Fruit fly (Drosophila melanogaster) whole organism, embryonic: ENCODE results near the gene Cyp4ac3.

Experiments
- Bgb ChIP-seq: fragments of 200-800 bp; sonication (Bioruptor generic); IDR thresholded peaks from 2 replicates; pipeline ENCODE4 v1.3.6; 2022; ENCODE audit warnings: missing biosample characterization, missing genetic modification characterization; ENCODE audit not compliant: partially characterized antibody
- CG10147 ChIP-seq: fragments of 200-800 bp; sonication (Bioruptor generic); optimal IDR thresholded peaks from 2 replicates; lab custom pipeline; 2019; ENCODE audit warnings: missing biosample characterization, mild to moderate bottlenecking, missing genetic modification characterization, moderate library complexity
- CG10274 ChIP-seq: fragments of 200-800 bp; sonication (Bioruptor generic); optimal IDR thresholded peaks from 3 replicates; lab custom pipeline; 2017; ENCODE audit warnings: missing biosample characterization, mild to moderate bottlenecking, missing genetic modification characterization
- CG10543 ChIP-seq: fragments of 200-800 bp; sonication (Bioruptor generic); optimal IDR thresholded peaks from 3 replicates; lab custom pipeline; 2017; ENCODE audit warnings: missing biosample characterization, mild to moderate bottlenecking, missing genetic modification characterization, moderate library complexity
- CG10959 ChIP-seq: fragments of 200-800 bp; sonication (Bioruptor generic); IDR thresholded peaks from 2 replicates; pipeline ENCODE4 v1.3.6; 2022; ENCODE audit warnings: missing biosample characterization, missing genetic modification characterization
- CG11247 ChIP-seq: fragments of 200-800 bp; sonication (Bioruptor generic); IDR thresholded peaks from 2 replicates; pipeline ENCODE4 v1.3.6; 2022; ENCODE audit warnings: missing biosample characterization, missing genetic modification characterization
- CG12659 ChIP-seq: fragments of 200-800 bp; sonication (Bioruptor generic); optimal IDR thresholded peaks from 3 replicates; lab custom pipeline; 2017; ENCODE audit warnings: mild to moderate bottlenecking, missing biosample characterization, missing genetic modification reagents, missing genetic modification characterization
- CG12942 ChIP-seq: fragments of 200-800 bp; sonication (Bioruptor generic); optimal IDR thresholded peaks from 3 replicates; lab custom pipeline; 2016; ENCODE audit warnings: missing biosample characterization, missing genetic modification characterization
- CG14014 ChIP-seq: fragments of 200-800 bp; sonication (Bioruptor generic); IDR thresholded peaks from 2 replicates; pipeline ENCODE4 v1.3.6; 2022; ENCODE audit warnings: missing biosample characterization, missing genetic modification characterization
- CG17359 ChIP-seq: fragments of 200-800 bp; sonication (Bioruptor generic); optimal IDR thresholded peaks from 3 replicates; lab custom pipeline; 2018; ENCODE audit warnings: missing biosample characterization, mild to moderate bottlenecking, missing genetic modification characterization, moderate library complexity
- CG17385 ChIP-seq: fragments of 200-800 bp; sonication (Bioruptor generic); optimal IDR thresholded peaks from 3 replicates; lab custom pipeline; 2018; ENCODE audit warnings: missing biosample characterization, mild to moderate bottlenecking, missing genetic modification characterization
- CG17568 ChIP-seq: fragments of 200-800 bp; sonication (Bioruptor generic); optimal IDR thresholded peaks from 2 replicates; lab custom pipeline; 2018; ENCODE audit warnings: missing biosample characterization, mild to moderate bottlenecking, missing genetic modification characterization, moderate library complexity
- CG3065 ChIP-seq: fragments of 200-800 bp; sonication (Bioruptor generic); optimal IDR thresholded peaks from 2 replicates; lab custom pipeline; 2016; ENCODE audit warnings: missing biosample characterization, missing genetic modification characterization
- CG31365 ChIP-seq: fragments of 200-800 bp; sonication (Bioruptor generic); optimal IDR thresholded peaks from 2 replicates; lab custom pipeline; 2018; ENCODE audit warnings: missing biosample characterization, mild to moderate bottlenecking, missing genetic modification characterization
- CG32532 ChIP-seq: fragments of 200-800 bp; sonication (Bioruptor generic); IDR thresholded peaks from 2 replicates; pipeline ENCODE4 v1.3.6; 2022; ENCODE audit warnings: missing biosample characterization, missing genetic modification characterization
- CG33213 ChIP-seq: fragments of 200-800 bp; sonication (Bioruptor generic); optimal IDR thresholded peaks from 3 replicates; lab custom pipeline; 2016; ENCODE audit warnings: missing biosample characterization, missing genetic modification characterization
- CG34422 ChIP-seq: fragments of 200-800 bp; sonication (Bioruptor generic); IDR thresholded peaks from 3 replicates; pipeline ENCODE4 v1.3.6; 2022; ENCODE audit warnings: missing biosample characterization, missing genetic modification characterization
- CG42726 ChIP-seq: fragments of 200-800 bp; sonication (Bioruptor generic); IDR thresholded peaks from 2 replicates; pipeline ENCODE4 v1.3.6; 2022; ENCODE audit warnings: missing biosample characterization, missing genetic modification characterization; ENCODE audit not compliant: partially characterized antibody
- CG4854 ChIP-seq: fragments of 200-800 bp; sonication (Bioruptor generic); optimal IDR thresholded peaks from 2 replicates; lab custom pipeline; 2016; ENCODE audit warnings: missing biosample characterization, missing genetic modification characterization, inconsistent platforms
- CG7987 ChIP-seq: fragments of 200-800 bp; sonication (Bioruptor generic); optimal IDR thresholded peaks from 2 replicates; lab custom pipeline; 2018; ENCODE audit warnings: missing biosample characterization, mild to moderate bottlenecking, missing genetic modification characterization, moderate library complexity
- CkIIα-i1 ChIP-seq: fragments of 200-800 bp; sonication (Bioruptor generic); IDR thresholded peaks from 2 replicates; pipeline ENCODE4 v1.3.6; 2022; ENCODE audit warnings: missing biosample characterization, missing genetic modification characterization
- Dip3 ChIP-seq: fragments of 200-800 bp; sonication (Bioruptor generic); optimal IDR thresholded peaks from 3 replicates; lab custom pipeline; 2016; ENCODE audit warnings: missing biosample characterization, missing genetic modification characterization
- Dp ChIP-seq: fragments of 200-800 bp; sonication (Bioruptor generic); optimal IDR thresholded peaks from 2 replicates; lab custom pipeline; 2018; ENCODE audit warnings: missing biosample characterization, mild to moderate bottlenecking, missing genetic modification characterization, moderate library complexity
- HmgD ChIP-seq: fragments of 200-800 bp; sonication (Bioruptor generic); optimal IDR thresholded peaks from 3 replicates; lab custom pipeline; 2016; ENCODE audit warnings: missing biosample characterization, missing genetic modification characterization
- Hmx ChIP-seq: fragments of 200-800 bp; sonication (Bioruptor generic); optimal IDR thresholded peaks from 2 replicates; lab custom pipeline; 2016; ENCODE audit warnings: missing biosample characterization, missing genetic modification characterization
- NC2β ChIP-seq: fragments of 200-800 bp; sonication (Bioruptor generic); optimal IDR thresholded peaks from 2 replicates; lab custom pipeline; 2016; ENCODE audit warnings: missing biosample characterization, missing genetic modification characterization
- ap ChIP-seq: fragments of 200-800 bp; sonication (Bioruptor generic); IDR thresholded peaks from 2 replicates; pipeline ENCODE4 v1.3.6; 2022; ENCODE audit warnings: missing biosample characterization, missing genetic modification characterization
- btn ChIP-seq: fragments of 200-800 bp; sonication (Bioruptor generic); optimal IDR thresholded peaks from 2 replicates; lab custom pipeline; 2016; ENCODE audit warnings: missing biosample characterization, missing genetic modification characterization
- cato ChIP-seq: fragments of 200-800 bp; sonication (Bioruptor generic); optimal IDR thresholded peaks from 2 replicates; lab custom pipeline; 2016; ENCODE audit warnings: missing biosample characterization, missing genetic modification characterization, borderline replicate concordance
- caup ChIP-seq: fragments of 200-800 bp; sonication (Bioruptor generic); optimal IDR thresholded peaks from 3 replicates; lab custom pipeline; 2017; ENCODE audit warnings: missing biosample characterization, mild to moderate bottlenecking, missing genetic modification characterization, moderate library complexity; ENCODE audit not compliant: severe bottlenecking
- chinmo ChIP-seq: fragments of 200-800 bp; sonication (Bioruptor generic); IDR thresholded peaks from 4 replicates; pipeline ENCODE4 v1.3.6; 2022; ENCODE audit warnings: missing biosample characterization, missing genetic modification characterization; ENCODE audit not compliant: partially characterized antibody
- crol ChIP-seq: fragments of 200-800 bp; sonication (Bioruptor generic); IDR thresholded peaks from 2 replicates; pipeline ENCODE4 v1.3.6; 2022; ENCODE audit warnings: missing biosample characterization, missing genetic modification characterization
- dmrt11E ChIP-seq: fragments of 200-800 bp; sonication (Bioruptor generic); optimal IDR thresholded peaks from 3 replicates; lab custom pipeline; 2018; ENCODE audit warnings: missing biosample characterization, mild to moderate bottlenecking, missing genetic modification characterization, moderate library complexity
- dpn ChIP-seq, 2 experiments: fragments of 200-800 bp; sonication (Bioruptor generic); optimal IDR thresholded peaks; 3 replicates each; lab custom pipeline; 2016; ENCODE audit warnings: missing biosample characterization in 2 of 2, missing genetic modification characterization in 2 of 2
- dysf ChIP-seq: fragments of 200-800 bp; sonication (Bioruptor generic); IDR thresholded peaks from 3 replicates; pipeline ENCODE4 v1.3.6; 2022; ENCODE audit warnings: missing biosample characterization, missing genetic modification characterization
- fd3F ChIP-seq: fragments of 200-800 bp; sonication (Bioruptor generic); optimal IDR thresholded peaks from 2 replicates; lab custom pipeline; 2018; ENCODE audit warnings: missing biosample characterization, mild to moderate bottlenecking, missing genetic modification characterization, moderate library complexity
- gro ChIP-seq: fragments of 200-800 bp; sonication (Bioruptor generic); optimal IDR thresholded peaks from 2 replicates; lab custom pipeline; 2016; ENCODE audit warnings: missing biosample characterization, missing genetic modification characterization
- gsb-n ChIP-seq: fragments of 200-800 bp; sonication (Bioruptor generic); optimal IDR thresholded peaks from 3 replicates; lab custom pipeline; 2018; ENCODE audit warnings: missing biosample characterization, mild to moderate bottlenecking, missing genetic modification characterization
- ken ChIP-seq: fragments of 200-800 bp; sonication (Bioruptor generic); IDR thresholded peaks from 3 replicates; pipeline ENCODE4 v1.3.6; 2022; ENCODE audit warnings: missing biosample characterization, missing genetic modification characterization
- pan ChIP-seq, 4 experiments: fragments of >200 bp in 3 of 4; fragments of 200-800 bp in 1 of 4; sonication (Bioruptor generic) in 1 of 4; optimal IDR thresholded peaks in 3 of 4; IDR thresholded peaks in 1 of 4; 2 replicates each; pipeline versions ENCODE4 v1.3.6 to Lab custom; 2017 to 2022; ENCODE audit warnings: missing biosample characterization in 2 of 4, missing genetic modification characterization in 2 of 4, mixed read lengths in 1 of 4
- pb ChIP-seq: fragments of 200-800 bp; sonication (Bioruptor generic); optimal IDR thresholded peaks from 3 replicates; lab custom pipeline; 2016; ENCODE audit warnings: missing biosample characterization, missing genetic modification characterization
- pzg ChIP-seq: fragments of 200-800 bp; sonication (Bioruptor generic); optimal IDR thresholded peaks from 3 replicates; lab custom pipeline; 2018; ENCODE audit warnings: missing biosample characterization, mild to moderate bottlenecking, missing genetic modification characterization, moderate library complexity
- sim ChIP-seq: fragments of 200-800 bp; sonication (Bioruptor generic); IDR thresholded peaks from 2 replicates; pipeline ENCODE4 v1.3.6; 2022; ENCODE audit warnings: missing biosample characterization, missing genetic modification characterization
- so ChIP-seq: fragments of 200-800 bp; sonication (Bioruptor generic); IDR thresholded peaks from 3 replicates; pipeline ENCODE4 v1.3.6; 2022; ENCODE audit warnings: missing biosample characterization, missing genetic modification characterization
- sug ChIP-seq: fragments of 200-800 bp; optimal IDR thresholded peaks from 2 replicates; lab custom pipeline; 2019; ENCODE audit warnings: missing biosample characterization, mild to moderate bottlenecking, missing genetic modification characterization, moderate library complexity
- tap ChIP-seq: fragments of 200-800 bp; optimal IDR thresholded peaks from 3 replicates; lab custom pipeline; 2019; ENCODE audit warnings: missing biosample characterization, mild to moderate bottlenecking, missing genetic modification characterization, moderate library complexity
- usp ChIP-seq: fragments of >200 bp; optimal IDR thresholded peaks from 2 replicates; lab custom pipeline; 2017; ENCODE audit warnings: missing biosample characterization, missing genetic modification characterization
- yki ChIP-seq: fragments of >200 bp; optimal IDR thresholded peaks from 3 replicates; lab custom pipeline; 2018
- zen2 ChIP-seq: fragments of 200-800 bp; sonication (Bioruptor generic); IDR thresholded peaks from 3 replicates; pipeline ENCODE4 v1.3.6; 2022; ENCODE audit warnings: missing biosample characterization, missing genetic modification characterization; ENCODE audit not compliant: partially characterized antibody

The Cyp4ac3 gene

DNA sequence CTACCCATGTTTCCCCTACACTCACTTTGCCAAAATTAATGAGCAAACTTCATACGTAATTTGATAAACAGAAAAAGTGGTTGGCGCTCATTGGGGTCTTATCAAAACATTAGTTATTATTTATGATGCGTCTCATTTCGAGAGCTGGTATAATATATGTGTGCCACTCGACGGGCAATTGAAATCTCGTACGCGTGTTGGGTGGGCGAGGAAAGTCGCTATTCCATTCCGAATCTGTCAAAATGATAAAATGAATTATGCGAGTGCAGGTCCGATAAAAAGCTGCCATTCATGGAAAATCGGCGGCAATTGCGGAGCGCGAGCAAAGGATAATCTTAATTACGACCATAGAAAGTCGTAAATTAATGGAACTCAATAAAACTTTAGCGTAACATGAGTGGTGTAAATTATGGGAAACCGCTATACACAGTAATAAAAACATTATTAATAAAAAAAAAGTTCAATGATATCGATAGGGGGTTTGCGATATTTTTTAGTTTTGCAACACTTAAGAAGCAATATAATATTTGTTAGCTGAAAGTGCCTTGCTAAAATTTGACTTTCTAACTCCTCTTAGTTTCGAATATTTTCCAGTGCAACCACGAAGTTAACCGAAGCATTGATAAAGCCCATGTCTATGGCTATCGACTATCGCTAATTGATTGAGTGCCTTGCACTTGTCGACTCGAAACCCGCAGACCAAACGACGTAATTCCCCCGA lies 25.9 kb upstream of the Cyp4ac3 start (continued):
- TF ChIP-seq tap, result no peak
- no peak for TF ChIP-seq Bgb (GFP tag; lab: Robert Waterston, UW)
- no peak for TF ChIP-seq CG33213
- no peak for TF ChIP-seq btn
- no peak for TF ChIP-seq ap (GFP tag; lab: Robert Waterston, UW)
- peak; percentile 21 for TF ChIP-seq CG17385 (GFP tag; lab: Kevin White, UChicago)
- TF ChIP-seq CG3065 (GFP tag; lab: Kevin White, UChicago), result no peak
- TF ChIP-seq CG34422, result no peak
- no peak for TF ChIP-seq NC2β (GFP tag; lab: Kevin White, UChicago)
- TF ChIP-seq ken (GFP tag; lab: Robert Waterston, UW), result peak; percentile 30; the same call in 1 of the 3 replicates
- no peak for TF ChIP-seq dmrt11E (tag; lab: Kevin White, UChicago)
- no peak for TF ChIP-seq so (GFP tag; lab: Robert Waterston, UW)
- TF ChIP-seq gsb-n (tag; lab: Kevin White, UChicago), result no peak
- peak in 1 of 2 experiments; percentile 7 for TF ChIP-seq dpn (GFP tag; optimal IDR thresholded peaks at IDR 0.05; lab: Kevin White, UChicago)
- no peak for TF ChIP-seq crol
- no peak for TF ChIP-seq CG7987 (GFP tag; lab: Kevin White, UChicago)
- 0 out of 4 replicates have a peak, but pooled peaks have one; percentile 41 for TF ChIP-seq chinmo (GFP tag; lab: Robert Waterston, UW)
- peak; percentile 53 for TF ChIP-seq sug (tag; lab: Kevin White, UChicago)
- TF ChIP-seq pzg (GFP tag; lab: Kevin White, UChicago), result no peak
- no peak for TF ChIP-seq yki (lab: Kevin White, UChicago)
- TF ChIP-seq Hmx (GFP tag; lab: Kevin White, UChicago), result no peak
- TF ChIP-seq CG42726, result no peak
- no peak for TF ChIP-seq pan (optimal IDR thresholded peaks at IDR 0.05; lab: Kevin White, UChicago)
- TF ChIP-seq pan (GFP tag; optimal IDR thresholded peaks at IDR 0.05 in 1 of 2, IDR thresholded peaks at IDR 0.05 in 1 of 2), result peak in 1 of 2 experiments; percentile 50
- no peak for TF ChIP-seq CG14014 (GFP tag; lab: Robert Waterston, UW)
- TF ChIP-seq usp, result no peak
- no peak for TF ChIP-seq CG12659 (GFP tag; lab: Kevin White, UChicago)
- TF ChIP-seq CG10274, result no peak
- peak; percentile 42; the same call in 1 of the 3 replicates for TF ChIP-seq dysf (GFP tag; lab: Robert Waterston, UW)
- no peak for TF ChIP-seq Dp (GFP tag; lab: Kevin White, UChicago)
- no peak for TF ChIP-seq CG32532
- no peak for TF ChIP-seq sim (GFP tag; lab: Robert Waterston, UW)
- no peak for TF ChIP-seq CG31365
- no peak for TF ChIP-seq CG10147 (GFP tag; lab: Kevin White, UChicago)
- TF ChIP-seq fd3F (GFP tag; lab: Kevin White, UChicago), result no peak
- TF ChIP-seq gro (GFP tag; lab: Kevin White, UChicago), result no peak
- TF ChIP-seq HmgD (GFP tag; lab: Kevin White, UChicago), result no peak
- no peak for TF ChIP-seq CG10543
- TF ChIP-seq zen2 (GFP tag; lab: Robert Waterston, UW), result no peak
- TF ChIP-seq CG17359, result peak; percentile 5
- no peak for TF ChIP-seq pb (GFP tag; lab: Kevin White, UChicago)
- no peak for TF ChIP-seq CG10959 (GFP tag; lab: Robert Waterston, UW)
- TF ChIP-seq cato (GFP tag; lab: Kevin White, UChicago), result no peak
- peak; percentile 32 for TF ChIP-seq CG17568 (GFP tag; lab: Kevin White, UChicago)
- no peak for TF ChIP-seq Dip3 (GFP tag; lab: Kevin White, UChicago)
- peak; percentile 23 for TF ChIP-seq caup (GFP tag; lab: Kevin White, UChicago)
- no peak for TF ChIP-seq CG4854 (GFP tag; lab: Kevin White, UChicago)
- no peak for TF ChIP-seq CG11247
- TF ChIP-seq CG12942 (GFP tag; lab: Kevin White, UChicago), result no peak
- no peak for TF ChIP-seq CkIIα-i1
